Fruit fly (Drosophila melanogaster) whole organism, embryonic: ENCODE measurements around the gene CG16985.

Experiments
- ATbp ChIP-seq: fragments of 200-800 bp; sonication (Bioruptor generic); optimal IDR thresholded peaks from 2 replicates; lab custom pipeline; 2017; ENCODE audit warnings: missing biosample characterization, mild to moderate bottlenecking, missing genetic modification characterization, missing genetic modification reagents
- B-H1 ChIP-seq: fragments of 200-800 bp; sonication (Bioruptor generic); IDR thresholded peaks from 3 replicates; pipeline ENCODE4 v1.3.6; 2022; ENCODE audit warnings: missing biosample characterization, missing genetic modification characterization
- BtbVII ChIP-seq: fragments of 200-800 bp; sonication (Bioruptor generic); optimal IDR thresholded peaks from 3 replicates; lab custom pipeline; 2017; ENCODE audit warnings: missing biosample characterization, mild to moderate bottlenecking, missing genetic modification characterization
- CG10543 ChIP-seq: fragments of 200-800 bp; sonication (Bioruptor generic); optimal IDR thresholded peaks from 3 replicates; lab custom pipeline; 2017; ENCODE audit warnings: missing biosample characterization, mild to moderate bottlenecking, missing genetic modification characterization, moderate library complexity
- CG12391 ChIP-seq: fragments of 200-800 bp; sonication (Bioruptor generic); optimal IDR thresholded peaks from 3 replicates; lab custom pipeline; 2018; ENCODE audit warnings: missing biosample characterization, mild to moderate bottlenecking, missing genetic modification characterization, moderate library complexity
- CG14441 ChIP-seq: fragments of 200-800 bp; sonication (Bioruptor generic); IDR thresholded peaks from 2 replicates; pipeline ENCODE4 v1.3.6; 2022; ENCODE audit warnings: missing biosample characterization, missing genetic modification characterization
- CG14860 ChIP-seq: fragments of 200-800 bp; sonication (Bioruptor generic); IDR thresholded peaks from 3 replicates; pipeline ENCODE4 v1.3.6; 2022; ENCODE audit warnings: missing biosample characterization, missing genetic modification characterization; ENCODE audit not compliant: partially characterized antibody
- CG17328 ChIP-seq: fragments of 200-800 bp; sonication (Bioruptor generic); IDR thresholded peaks from 2 replicates; pipeline ENCODE4 v1.3.6; 2022; ENCODE audit warnings: missing biosample characterization, missing genetic modification characterization
- CG17361 ChIP-seq: fragments of 200-800 bp; sonication (Bioruptor generic); IDR thresholded peaks from 3 replicates; pipeline ENCODE4 v1.3.6; 2022; ENCODE audit warnings: missing biosample characterization, missing genetic modification characterization
- CG18599 ChIP-seq: fragments of 200-800 bp; sonication (Bioruptor generic); optimal IDR thresholded peaks from 3 replicates; lab custom pipeline; 2017; ENCODE audit warnings: missing biosample characterization, missing genetic modification characterization, mild to moderate bottlenecking, moderate library complexity, missing genetic modification reagents
- CG2678 ChIP-seq: fragments of 200-800 bp; sonication (Bioruptor generic); optimal IDR thresholded peaks from 3 replicates; lab custom pipeline; 2019; ENCODE audit warnings: missing biosample characterization, mild to moderate bottlenecking, missing genetic modification characterization, moderate library complexity
- CG2889 ChIP-seq: fragments of 200-800 bp; sonication (Bioruptor generic); IDR thresholded peaks from 3 replicates; pipeline ENCODE4 v1.3.6; 2022; ENCODE audit warnings: missing biosample characterization, missing genetic modification characterization
- CG3407 ChIP-seq: fragments of 200-800 bp; sonication (Bioruptor generic); optimal IDR thresholded peaks from 2 replicates; lab custom pipeline; 2018; ENCODE audit warnings: missing biosample characterization, mild to moderate bottlenecking, missing genetic modification characterization
- CG34422 ChIP-seq: fragments of 200-800 bp; sonication (Bioruptor generic); IDR thresholded peaks from 3 replicates; pipeline ENCODE4 v1.3.6; 2022; ENCODE audit warnings: missing biosample characterization, missing genetic modification characterization
- CG3995 ChIP-seq: fragments of 200-800 bp; sonication (Bioruptor generic); optimal IDR thresholded peaks from 3 replicates; lab custom pipeline; 2016; ENCODE audit warnings: missing biosample characterization, missing genetic modification characterization
- CG42726 ChIP-seq: fragments of 200-800 bp; sonication (Bioruptor generic); IDR thresholded peaks from 2 replicates; pipeline ENCODE4 v1.3.6; 2022; ENCODE audit warnings: missing biosample characterization, missing genetic modification characterization; ENCODE audit not compliant: partially characterized antibody
- CG4404 ChIP-seq: fragments of 200-800 bp; sonication (Bioruptor generic); IDR thresholded peaks from 2 replicates; pipeline ENCODE4 v1.3.6; 2022; ENCODE audit warnings: missing biosample characterization, missing genetic modification characterization
- CG4617 ChIP-seq: fragments of 200-800 bp; sonication (Bioruptor generic); optimal IDR thresholded peaks from 3 replicates; lab custom pipeline; 2016; ENCODE audit warnings: missing biosample characterization, missing genetic modification characterization, borderline replicate concordance
- CG6654 ChIP-seq: fragments of 200-800 bp; sonication (Bioruptor generic); optimal IDR thresholded peaks from 2 replicates; lab custom pipeline; 2017; ENCODE audit warnings: missing biosample characterization, mild to moderate bottlenecking, missing genetic modification characterization
- CG6854 ChIP-seq: fragments of 200-800 bp; sonication (Bioruptor generic); optimal IDR thresholded peaks from 3 replicates; lab custom pipeline; 2017; ENCODE audit warnings: missing biosample characterization, mild to moderate bottlenecking, missing genetic modification characterization
- CG8478 ChIP-seq: fragments of >200 bp; optimal IDR thresholded peaks from 2 replicates; lab custom pipeline; 2018
- CG9609 ChIP-seq: fragments of 200-800 bp; sonication (Bioruptor generic); optimal IDR thresholded peaks from 3 replicates; lab custom pipeline; 2016; ENCODE audit warnings: missing biosample characterization, missing genetic modification characterization
- CG9727 ChIP-seq: fragments of 200-800 bp; sonication (Bioruptor generic); optimal IDR thresholded peaks from 3 replicates; lab custom pipeline; 2017; ENCODE audit warnings: missing biosample characterization, mild to moderate bottlenecking, missing genetic modification characterization
- Chrac-16 ChIP-seq: fragments of 200-800 bp; sonication (Bioruptor generic); optimal IDR thresholded peaks from 3 replicates; lab custom pipeline; 2016; ENCODE audit warnings: missing biosample characterization, missing genetic modification characterization
- E2f1 ChIP-seq: fragments of 200-800 bp; sonication (Bioruptor generic); IDR thresholded peaks from 2 replicates; pipeline ENCODE4 v1.3.6; 2022; ENCODE audit warnings: missing biosample characterization, missing genetic modification characterization
- Eip74EF ChIP-seq, 2 experiments: fragments of 200-800 bp in 1 of 2; fragments of >200 bp in 1 of 2; sonication (Bioruptor generic) in 1 of 2; optimal IDR thresholded peaks; 2 replicates each; lab custom pipeline; 2017 to 2019; ENCODE audit warnings: missing biosample characterization in 2 of 2, missing genetic modification characterization in 2 of 2, mild to moderate bottlenecking in 1 of 2, moderate library complexity in 1 of 2
- HmgD ChIP-seq: fragments of 200-800 bp; sonication (Bioruptor generic); optimal IDR thresholded peaks from 3 replicates; lab custom pipeline; 2016; ENCODE audit warnings: missing biosample characterization, missing genetic modification characterization
- HmgZ ChIP-seq: fragments of 200-800 bp; sonication (Bioruptor generic); optimal IDR thresholded peaks from 2 replicates; lab custom pipeline; 2018; ENCODE audit warnings: missing biosample characterization, mild to moderate bottlenecking, missing genetic modification characterization
- Lpt ChIP-seq: fragments of >200 bp; optimal IDR thresholded peaks from 2 replicates; lab custom pipeline; 2018; ENCODE audit warnings: missing biosample characterization, missing genetic modification characterization
- Nf-YB ChIP-seq: fragments of 200-800 bp; sonication (Bioruptor generic); optimal IDR thresholded peaks from 3 replicates; lab custom pipeline; 2019; ENCODE audit warnings: missing biosample characterization, mild to moderate bottlenecking, missing genetic modification characterization, moderate library complexity
- Rx ChIP-seq: fragments of 200-800 bp; sonication (Bioruptor generic); IDR thresholded peaks from 2 replicates; pipeline ENCODE4 v1.3.6; 2022; ENCODE audit warnings: missing biosample characterization, missing genetic modification characterization
- Six4 ChIP-seq: fragments of 200-800 bp; sonication (Bioruptor generic); optimal IDR thresholded peaks from 2 replicates; lab custom pipeline; 2016; ENCODE audit warnings: missing biosample characterization, missing genetic modification characterization
- ash1 ChIP-seq: fragments of 200-800 bp; sonication (Bioruptor generic); optimal IDR thresholded peaks from 2 replicates; lab custom pipeline; 2018; ENCODE audit warnings: missing biosample characterization, mild to moderate bottlenecking, missing genetic modification characterization
- ato ChIP-seq: fragments of 200-800 bp; sonication (Bioruptor generic); IDR thresholded peaks from 2 replicates; pipeline ENCODE4 v1.3.6; 2022; ENCODE audit warnings: missing biosample characterization, missing genetic modification characterization; ENCODE audit not compliant: partially characterized antibody
- cg ChIP-seq: fragments of 200-800 bp; sonication (Bioruptor generic); optimal IDR thresholded peaks from 3 replicates; lab custom pipeline; 2019; ENCODE audit warnings: missing biosample characterization, mild to moderate bottlenecking, missing genetic modification characterization, moderate library complexity
- croc ChIP-seq: fragments of 200-800 bp; sonication (Bioruptor generic); conservative IDR thresholded peaks from 3 replicates; pipeline ENCODE4 v1.3.6; 2022; ENCODE audit warnings: missing biosample characterization, missing genetic modification characterization
- crol ChIP-seq: fragments of 200-800 bp; sonication (Bioruptor generic); IDR thresholded peaks from 2 replicates; pipeline ENCODE4 v1.3.6; 2022; ENCODE audit warnings: missing biosample characterization, missing genetic modification characterization
- fd64A ChIP-seq: fragments of 200-800 bp; sonication (Bioruptor generic); optimal IDR thresholded peaks from 3 replicates; lab custom pipeline; 2018; ENCODE audit warnings: missing biosample characterization, mild to moderate bottlenecking, missing genetic modification characterization
- gfzf ChIP-seq: fragments of 200-800 bp; sonication (Bioruptor generic); optimal IDR thresholded peaks from 2 replicates; lab custom pipeline; 2016; ENCODE audit warnings: missing biosample characterization, mild to moderate bottlenecking, missing genetic modification characterization, moderate library complexity
- h ChIP-seq: fragments of >200 bp; optimal IDR thresholded peaks from 2 replicates; lab custom pipeline; 2017
- kah ChIP-seq: fragments of 200-800 bp; sonication (Bioruptor generic); optimal IDR thresholded peaks from 2 replicates; lab custom pipeline; 2018; ENCODE audit warnings: missing biosample characterization, mild to moderate bottlenecking, missing genetic modification characterization
- nerfin-2 ChIP-seq: fragments of 200-800 bp; sonication (Bioruptor generic); IDR thresholded peaks from 2 replicates; pipeline ENCODE4 v1.3.6; 2022; ENCODE audit warnings: missing biosample characterization, missing genetic modification characterization; ENCODE audit not compliant: partially characterized antibody
- phol ChIP-seq: fragments of 200-800 bp; sonication (Bioruptor generic); optimal IDR thresholded peaks from 3 replicates; lab custom pipeline; 2018; ENCODE audit warnings: missing biosample characterization, mild to moderate bottlenecking, missing genetic modification characterization, moderate library complexity
- pnt ChIP-seq: fragments of 200-800 bp; sonication (Bioruptor generic); optimal IDR thresholded peaks from 3 replicates; lab custom pipeline; 2016; ENCODE audit warnings: missing biosample characterization, missing genetic modification characterization
- pzg ChIP-seq: fragments of 200-800 bp; sonication (Bioruptor generic); optimal IDR thresholded peaks from 3 replicates; lab custom pipeline; 2018; ENCODE audit warnings: missing biosample characterization, mild to moderate bottlenecking, missing genetic modification characterization, moderate library complexity
- ssp ChIP-seq: fragments of 200-800 bp; sonication (Bioruptor generic); IDR thresholded peaks from 2 replicates; pipeline ENCODE4 v1.3.6; 2022; ENCODE audit warnings: missing biosample characterization, missing genetic modification characterization
- trem ChIP-seq: fragments of 200-800 bp; optimal IDR thresholded peaks from 3 replicates; lab custom pipeline; 2019; ENCODE audit warnings: missing biosample characterization, mild to moderate bottlenecking, missing genetic modification characterization, moderate library complexity
- trh ChIP-seq: fragments of 200-800 bp; sonication (Bioruptor generic); optimal IDR thresholded peaks from 2 replicates; lab custom pipeline; 2016; ENCODE audit warnings: missing biosample characterization, missing genetic modification characterization
- twi ChIP-seq: fragments of 200-800 bp; optimal IDR thresholded peaks from 2 replicates; lab custom pipeline; 2019; ENCODE audit warnings: missing biosample characterization, mild to moderate bottlenecking, missing genetic modification characterization, moderate library complexity

The CG16985 gene

DNA sequence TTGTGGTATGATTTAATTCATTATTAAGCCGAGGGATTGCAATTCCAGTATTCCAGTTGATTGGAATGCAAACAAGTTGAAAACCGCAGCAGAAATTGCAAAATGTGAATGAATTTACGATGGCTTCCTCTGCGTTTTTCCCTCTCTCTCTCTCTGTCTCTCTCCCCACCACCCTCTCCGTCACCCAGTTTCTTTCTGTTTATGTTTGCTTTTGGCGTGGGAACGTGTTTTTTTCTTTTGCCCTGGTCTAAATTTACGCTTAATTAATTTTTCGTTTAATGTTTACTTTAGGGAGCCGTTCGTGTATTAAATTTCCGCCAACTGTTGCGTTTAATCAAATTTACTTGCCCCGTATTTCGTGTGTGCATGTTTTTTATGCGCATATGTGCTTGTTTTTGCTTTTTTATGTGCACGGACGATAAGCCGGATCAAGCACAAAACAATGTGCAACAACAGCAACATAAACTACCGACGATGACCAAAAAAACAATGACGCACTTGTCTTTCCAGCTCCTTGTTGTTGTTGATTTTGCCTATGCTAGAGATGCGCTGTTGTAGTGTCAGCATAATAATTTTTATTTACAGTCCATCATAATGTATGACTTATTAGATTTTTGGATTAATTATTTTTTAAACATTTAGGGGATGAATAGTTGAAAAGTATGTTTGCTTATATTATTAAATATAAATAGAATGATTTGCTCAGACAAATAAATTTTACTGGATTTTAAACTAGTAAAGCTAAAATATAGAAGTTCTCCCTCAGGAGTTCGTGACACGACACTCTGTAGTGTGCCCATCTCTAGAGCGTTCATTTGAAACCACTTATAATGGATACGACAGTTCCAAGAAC, 9.0 kb upstream of the CG16985 start (continued):
- TF ChIP-seq CG6654 (GFP tag; lab: Kevin White, UChicago) (peak; percentile 7), trem (tag; lab: Kevin White, UChicago) (peak; percentile 62), crol (GFP tag; lab: Robert Waterston, UW) (peak; percentile 96), Rx (GFP tag; lab: Robert Waterston, UW) (no peak), nerfin-2 (no peak), Eip74EF (GFP tag; optimal IDR thresholded peaks at IDR 0.05; lab: Kevin White, UChicago) (peak in 1 of 2 experiments; percentile 62), croc (GFP tag; lab: Robert Waterston, UW) (peak; percentile 51), Lpt (no peak), Nf-YB (peak; percentile 62), BtbVII (peak; percentile 59), CG6854 (GFP tag; lab: Kevin White, UChicago) (peak; percentile 54), CG14860 (GFP tag; lab: Robert Waterston, UW) (peak; percentile 45; the same call in 1 of the 3 replicates), ATbp (GFP tag; lab: Kevin White, UChicago) (peak; percentile 35), B-H1 (GFP tag; lab: Robert Waterston, UW) (peak; percentile 62), ssp (peak; percentile 44; the same call in 1 of the 2 replicates), fd64A (GFP tag; lab: Kevin White, UChicago) (no peak), E2f1 (GFP tag; lab: Robert Waterston, UW) (peak; percentile 40; the same call in 1 of the 2 replicates), CG10543 (peak; percentile 65), CG18599 (GFP tag; lab: Kevin White, UChicago) (peak; percentile 79), Chrac-16 (GFP tag; lab: Kevin White, UChicago) (peak; percentile 73), ash1 (GFP tag; lab: Kevin White, UChicago) (no peak), twi (tag; lab: Kevin White, UChicago) (peak; percentile 69), CG9727 (GFP tag; lab: Kevin White, UChicago) (peak; percentile 77), HmgD (GFP tag; lab: Kevin White, UChicago) (peak; percentile 10), kah (no peak), CG14441 (peak; percentile 57; the same call in 1 of the 2 replicates), pnt (GFP tag; lab: Kevin White, UChicago) (no peak), ato (no peak), gfzf (GFP tag; lab: Kevin White, UChicago) (no peak), CG9609 (GFP tag; lab: Kevin White, UChicago) (no peak), HmgZ (tag; lab: Kevin White, UChicago) (peak; percentile 67), trh (GFP tag; lab: Kevin White, UChicago) (peak; percentile 21), CG12391 (tag; lab: Kevin White, UChicago) (peak; percentile 86), CG2889 (GFP tag; lab: Robert Waterston, UW) (peak; percentile 64), CG34422 (peak; percentile 67), CG8478 (lab: Kevin White, UChicago) (no peak), phol (tag; lab: Kevin White, UChicago) (peak; percentile 81), cg (GFP tag; lab: Kevin White, UChicago) (peak; percentile 43), CG3995 (peak; percentile 21), Six4 (peak; percentile 37), CG17361 (GFP tag; lab: Robert Waterston, UW) (peak; percentile 59; the same call in 2 of the 3 replicates), CG2678 (peak; percentile 87), CG42726 (GFP tag; lab: Robert Waterston, UW) (no peak), h (lab: Kevin White, UChicago) (no peak), CG3407 (GFP tag; lab: Kevin White, UChicago) (peak; percentile 70), CG4617 (peak; percentile 14), CG17328 (peak; percentile 59; the same call in 1 of the 2 replicates), CG4404 (GFP tag; lab: Robert Waterston, UW) (no peak), pzg (GFP tag; lab: Kevin White, UChicago) (no peak)
